Fruit fly (Drosophila melanogaster): Measurements from ENCODE around the gene kst.

The kst gene

DNA sequence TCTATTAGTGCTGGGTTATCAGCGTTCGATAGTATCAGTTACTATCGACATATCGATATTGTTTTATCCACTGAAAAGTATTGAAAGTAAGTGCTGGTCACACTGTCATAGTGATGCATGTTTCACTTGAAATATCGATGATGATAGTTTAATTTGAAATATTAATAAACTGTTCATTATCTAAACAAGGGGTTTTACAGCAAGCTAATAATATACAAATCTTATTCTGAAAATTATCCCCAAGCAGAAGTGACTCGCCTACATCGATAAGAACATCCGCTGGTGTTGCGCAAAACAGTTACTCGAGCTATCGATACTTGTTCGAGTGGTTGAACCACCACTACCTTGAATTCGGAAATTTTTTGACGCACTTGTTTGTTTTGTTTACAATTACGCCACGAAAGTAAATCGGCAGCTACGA lies 17.4 kb upstream of the kst start, which contains the start of the genes PIG-C, CG12016 and Dpm2 (continued):
- TF ChIP-seq CG15011 (GFP tag; optimal IDR thresholded peaks at IDR 0.05) (no peak), CG10274 (GFP tag; optimal IDR thresholded peaks at IDR 0.05) (no peak), CG30403 (GFP tag; optimal IDR thresholded peaks at IDR 0.05) (peak; percentile 86), CG10431 (GFP tag; optimal IDR thresholded peaks at IDR 0.05) (no peak), CG7987 (GFP tag; optimal IDR thresholded peaks at IDR 0.05) (peak; percentile 23), CG8359 (GFP tag; optimal IDR thresholded peaks at IDR 0.05; ENCODE audit: borderline replicate concordance) (no peak), Trl (optimal IDR thresholded peaks at IDR 0.05) (no peak), Trl (GFP tag; optimal IDR thresholded peaks at IDR 0.05) (peak; percentile 78), Adf1 (GFP tag; IDR thresholded peaks at IDR 0.05) (0 out of 2 replicates have a peak, but pooled peaks have one; percentile 14), cas (GFP tag; IDR thresholded peaks at IDR 0.05) (peak; percentile 53; the same call in 1 of the 2 replicates), CG11085 (GFP tag; IDR thresholded peaks at IDR 0.05) (peak; percentile 54), CG4707 (GFP tag; optimal IDR thresholded peaks at IDR 0.05) (no peak), NfI (GFP tag; optimal IDR thresholded peaks at IDR 0.05) (peak; percentile 72), CG17912 (GFP tag; optimal IDR thresholded peaks at IDR 0.05) (no peak), z (GFP tag; IDR thresholded peaks at IDR 0.05) (no peak), sqz (GFP tag; optimal IDR thresholded peaks at IDR 0.05) (no peak), yki (optimal IDR thresholded peaks at IDR 0.05) (no peak), Med (GFP tag) (peak; percentile 93), croc (GFP tag; conservative IDR thresholded peaks at IDR 0.05) (peak; percentile 58), Ptx1 (GFP tag; IDR thresholded peaks at IDR 0.05) (peak; percentile 69), Hr51 (GFP tag; optimal IDR thresholded peaks at IDR 0.05) (peak in 1 of 2 experiments; percentile 55), pho (GFP tag; optimal IDR thresholded peaks at IDR 0.05) (peak; percentile 73), kah (GFP tag; optimal IDR thresholded peaks at IDR 0.05) (peak; percentile 33), Gug (GFP tag; IDR thresholded peaks at IDR 0.05) (peak; percentile 58; the same call in 2 of the 4 replicates), abd-A (tag; optimal IDR thresholded peaks at IDR 0.05) (no peak), row (GFP tag; IDR thresholded peaks at IDR 0.05) (peak; percentile 94), Scr (GFP tag; IDR thresholded peaks at IDR 0.05; ENCODE audit: partially characterized antibody) (peak; percentile 98), lilli (GFP tag; optimal IDR thresholded peaks at IDR 0.05) (peak; percentile 89), CG10462 (GFP tag; optimal IDR thresholded peaks at IDR 0.05) (peak; percentile 49), PHDP (tag; optimal IDR thresholded peaks at IDR 0.05) (peak; percentile 58), ranshi (GFP tag; IDR thresholded peaks at IDR 0.05) (0 out of 2 replicates have a peak, but pooled peaks have one; percentile 58), kay (GFP tag; optimal IDR thresholded peaks at IDR 0.05) (peak; percentile 62), peb (GFP tag; IDR thresholded peaks at IDR 0.05) (no peak), CG6683 (GFP tag; optimal IDR thresholded peaks at IDR 0.05) (no peak), Bgb (GFP tag; IDR thresholded peaks at IDR 0.05; ENCODE audit: partially characterized antibody) (peak; percentile 97), Sin3A (optimal IDR thresholded peaks at IDR 0.05) (peak; percentile 77), ham (GFP tag; IDR thresholded peaks at IDR 0.05) (no peak), CG18476 (GFP tag; optimal IDR thresholded peaks at IDR 0.05) (peak; percentile 58), CG8290 (GFP tag; optimal IDR thresholded peaks at IDR 0.05) (peak; percentile 68), CG8290 (tag; optimal IDR thresholded peaks at IDR 0.05) (no peak), CG17186 (GFP tag; optimal IDR thresholded peaks at IDR 0.05) (peak; percentile 81), gem (tag; optimal IDR thresholded peaks at IDR 0.05) (no peak), run (tag; optimal IDR thresholded peaks at IDR 0.05) (no peak), NK7.1 (GFP tag; optimal IDR thresholded peaks at IDR 0.05) (peak; percentile 26), cwo (GFP tag; optimal IDR thresholded peaks at IDR 0.05) (no peak), ind (GFP tag; optimal IDR thresholded peaks at IDR 0.05) (peak; percentile 81), Dad (GFP tag; optimal IDR thresholded peaks at IDR 0.05) (peak; percentile 57), CG14441 (GFP tag; IDR thresholded peaks at IDR 0.05) (peak; percentile 50; the same call in 1 of the 2 replicates), CG5180 (GFP tag; optimal IDR thresholded peaks at IDR 0.05) (no peak), sr (GFP tag; IDR thresholded peaks at IDR 0.05) (no peak), CG8089 (GFP tag; optimal IDR thresholded peaks at IDR 0.05) (peak; percentile 36), CG11398 (GFP tag; optimal IDR thresholded peaks at IDR 0.05) (no peak)
